Fruit fly (Drosophila melanogaster) whole organism, adult: ENCODE measurements around the gene Gel.
"Not testable (repeated sequence)": the region's sequence is repeated elsewhere in the genome, so short reads cannot be mapped to it uniquely, and the experiment has no call there.

Source experiments
- CG11617 ChIP-seq: fragments of 200-800 bp; sonication (Bioruptor generic); optimal IDR thresholded peaks from 2 replicates; lab custom pipeline; 2017; ENCODE audit warnings: mild to moderate bottlenecking, missing biosample characterization, missing genetic modification reagents, missing genetic modification characterization
- CG12768 ChIP-seq: fragments of 200-800 bp; sonication (Bioruptor generic); optimal IDR thresholded peaks from 2 replicates; lab custom pipeline; 2017; ENCODE audit warnings: missing biosample characterization, missing genetic modification characterization, mild to moderate bottlenecking, moderate library complexity, missing genetic modification reagents
- CG1620 ChIP-seq: fragments of 200-800 bp; sonication (Bioruptor generic); optimal IDR thresholded peaks from 2 replicates; lab custom pipeline; 2016; ENCODE audit warnings: missing biosample characterization, missing genetic modification characterization
- CG33017 ChIP-seq: fragments of 200-800 bp; sonication (Bioruptor generic); optimal IDR thresholded peaks from 2 replicates; lab custom pipeline; 2018; ENCODE audit warnings: missing biosample characterization, mild to moderate bottlenecking, missing genetic modification characterization, moderate library complexity
- CG5204 ChIP-seq: fragments of 200-800 bp; sonication (Bioruptor generic); optimal IDR thresholded peaks from 2 replicates; lab custom pipeline; 2016; ENCODE audit warnings: missing biosample characterization, missing genetic modification characterization
- CG7045 ChIP-seq: fragments of 200-800 bp; sonication (Bioruptor generic); optimal IDR thresholded peaks from 2 replicates; lab custom pipeline; 2017; ENCODE audit warnings: missing biosample characterization, mild to moderate bottlenecking, missing genetic modification characterization
- CG7101 ChIP-seq: fragments of 200-800 bp; sonication (Bioruptor generic); optimal IDR thresholded peaks from 2 replicates; lab custom pipeline; 2018; ENCODE audit warnings: missing biosample characterization, mild to moderate bottlenecking, missing genetic modification characterization, moderate library complexity
- Clk ChIP-seq: fragments of 200-800 bp; sonication (Bioruptor generic); optimal IDR thresholded peaks from 2 replicates; lab custom pipeline; 2017; ENCODE audit warnings: missing biosample characterization, missing genetic modification characterization
- Crg-1 ChIP-seq: fragments of 200-800 bp; sonication (Bioruptor generic); optimal IDR thresholded peaks from 2 replicates; lab custom pipeline; 2016; ENCODE audit warnings: missing biosample characterization, missing genetic modification characterization
- Hr96 ChIP-seq: fragments of 200-800 bp; sonication (Bioruptor generic); optimal IDR thresholded peaks from 2 replicates; lab custom pipeline; 2016; ENCODE audit warnings: missing biosample characterization, missing genetic modification characterization
- Mnt ChIP-seq: fragments of 200-800 bp; sonication (Bioruptor generic); optimal IDR thresholded peaks from 2 replicates; lab custom pipeline; 2016; ENCODE audit warnings: missing biosample characterization, mild to moderate bottlenecking, missing genetic modification characterization
- bab1 ChIP-seq: fragments of 200-800 bp; sonication (Bioruptor generic); optimal IDR thresholded peaks from 3 replicates; lab custom pipeline; 2019; ENCODE audit warnings: missing biosample characterization, mild to moderate bottlenecking, missing genetic modification characterization, moderate library complexity
- cic ChIP-seq: fragments of 200-800 bp; sonication (Bioruptor generic); optimal IDR thresholded peaks from 2 replicates; lab custom pipeline; 2017; ENCODE audit warnings: missing biosample characterization, mild to moderate bottlenecking, missing genetic modification characterization, moderate library complexity
- cnc ChIP-seq, 2 experiments: fragments of >200 bp; optimal IDR thresholded peaks; 2 replicates each; lab custom pipeline; 2017
- kay ChIP-seq: fragments of 200-800 bp; sonication (Bioruptor generic); peaks from one replicate; lab custom pipeline; 2016; ENCODE audit warnings: missing biosample characterization, missing genetic modification characterization, borderline replicate concordance
- ovo ChIP-seq: fragments of 200-800 bp; sonication (Bioruptor generic); optimal IDR thresholded peaks from 2 replicates; lab custom pipeline; 2016; ENCODE audit warnings: missing biosample characterization, missing genetic modification characterization
- pad ChIP-seq: fragments of 200-800 bp; sonication (Bioruptor generic); optimal IDR thresholded peaks from 3 replicates; lab custom pipeline; 2017; ENCODE audit warnings: missing biosample characterization, missing genetic modification characterization, mild to moderate bottlenecking, moderate library complexity, missing genetic modification reagents
- tj ChIP-seq: fragments of 200-800 bp; sonication (Bioruptor generic); optimal IDR thresholded peaks from 3 replicates; lab custom pipeline; 2017; ENCODE audit warnings: missing biosample characterization, mild to moderate bottlenecking, missing genetic modification characterization, moderate library complexity
- toe ChIP-seq: fragments of 200-800 bp; sonication (Bioruptor generic); optimal IDR thresholded peaks from 2 replicates; lab custom pipeline; 2016; ENCODE audit warnings: missing biosample characterization, missing genetic modification characterization

Gel gene

dm6 chr3R:4234991-4235553, at the start of gene Gel:
Gene Gel (plus strand): TSS chr3R:4235217.
- TF ChIP-seq Clk (GFP tag; lab: Kevin White, UChicago) (no peak), Mnt (GFP tag; lab: Kevin White, UChicago) (peak; percentile 15), bab1 (GFP tag; lab: Kevin White, UChicago) (no peak), cic (GFP tag; lab: Kevin White, UChicago) (peak; percentile 53), kay (GFP tag; lab: Kevin White, UChicago) (no peak), pad (GFP tag; lab: Kevin White, UChicago) (no peak), toe (GFP tag; lab: Kevin White, UChicago) (no peak)

dm6 chr3R:4186820-4187540, 48.0 kb upstream of the Gel start:
- no peak for TF ChIP-seq Hr96 (GFP tag; lab: Kevin White, UChicago)
- peak; percentile 91 for TF ChIP-seq tj (GFP tag; lab: Kevin White, UChicago)
- TF ChIP-seq toe (GFP tag; lab: Kevin White, UChicago): no peak
- TF ChIP-seq kay (GFP tag; lab: Kevin White, UChicago): peak; percentile 72

- no peak for TF ChIP-seq CG12768
- TF ChIP-seq CG11617 (GFP tag; lab: Kevin White, UChicago): no peak
- no peak for TF ChIP-seq tj (GFP tag; lab: Kevin White, UChicago)
- no peak for TF ChIP-seq Mnt (GFP tag; lab: Kevin White, UChicago)
- TF ChIP-seq toe (GFP tag; lab: Kevin White, UChicago): no peak
- TF ChIP-seq Crg-1 (GFP tag; lab: Kevin White, UChicago): no peak
- no peak for TF ChIP-seq bab1 (GFP tag; lab: Kevin White, UChicago)
- TF ChIP-seq kay (GFP tag; lab: Kevin White, UChicago): no peak
- no peak for TF ChIP-seq Hr96 (GFP tag; lab: Kevin White, UChicago)
- no peak for TF ChIP-seq CG1620
- TF ChIP-seq ovo (GFP tag; lab: Kevin White, UChicago): no peak
- TF ChIP-seq cnc (optimal IDR thresholded peaks at IDR 0.05; lab: Kevin White, UChicago): no peak
- no peak for TF ChIP-seq CG7045 (GFP tag; lab: Kevin White, UChicago)
- no peak for TF ChIP-seq cic (GFP tag; lab: Kevin White, UChicago)
- no peak for TF ChIP-seq CG7101 (tag; lab: Kevin White, UChicago)
- TF ChIP-seq CG33017 (tag; lab: Kevin White, UChicago): no peak
- no peak for TF ChIP-seq Clk (GFP tag; lab: Kevin White, UChicago)
- no peak for TF ChIP-seq pad (GFP tag; lab: Kevin White, UChicago)
Measured at dm6 chr3R:4190160-4190559, 44.9 kb upstream of the Gel start, which contains the start of gene Dsk. Gene Dsk (minus strand): TSS chr3R:4190260.

- TF ChIP-seq CG12768 (peak; percentile 8), Hr96 (GFP tag; lab: Kevin White, UChicago) (no peak), bab1 (GFP tag; lab: Kevin White, UChicago) (peak; percentile 66), cic (GFP tag; lab: Kevin White, UChicago) (peak; percentile 2), tj (GFP tag; lab: Kevin White, UChicago) (peak; percentile 20), Mnt (GFP tag; lab: Kevin White, UChicago) (peak; percentile 46), Clk (GFP tag; lab: Kevin White, UChicago) (no peak), kay (GFP tag; lab: Kevin White, UChicago) (no peak), CG7101 (tag; lab: Kevin White, UChicago) (peak; percentile 21)
Measured at dm6 chr3R:4197055-4197454, 38.0 kb upstream of the Gel start, which contains the start of gene beta-Man. Gene beta-Man (plus strand): TSS chr3R:4197206.

dm6 chr3R:4211483-4211882, 23.5 kb upstream of the Gel start, which contains the start of gene aux:
Gene aux (plus strand): TSS chr3R:4211783.
- TF ChIP-seq kay, Hr96, tj (GFP tag; lab: Kevin White, UChicago): not testable (repeated sequence)

- TF ChIP-seq tj (GFP tag; lab: Kevin White, UChicago): peak; percentile 3
- no peak for TF ChIP-seq Clk (GFP tag; lab: Kevin White, UChicago)
- no peak for TF ChIP-seq CG1620
- peak; percentile 53 for TF ChIP-seq CG12768
- no peak for TF ChIP-seq CG11617 (GFP tag; lab: Kevin White, UChicago)
- TF ChIP-seq kay (GFP tag; lab: Kevin White, UChicago): no peak
- no peak for TF ChIP-seq Crg-1 (GFP tag; lab: Kevin White, UChicago)
- peak; percentile 61 for TF ChIP-seq CG5204 (GFP tag; lab: Kevin White, UChicago)
- TF ChIP-seq Mnt (GFP tag; lab: Kevin White, UChicago): no peak
- TF ChIP-seq CG33017 (tag; lab: Kevin White, UChicago): peak; percentile 12
- no peak for TF ChIP-seq ovo (GFP tag; lab: Kevin White, UChicago)
- TF ChIP-seq Hr96 (GFP tag; lab: Kevin White, UChicago): peak; percentile 25
- no peak for TF ChIP-seq pad (GFP tag; lab: Kevin White, UChicago)
- peak; percentile 23 for TF ChIP-seq toe (GFP tag; lab: Kevin White, UChicago)
- peak; percentile 17 for TF ChIP-seq CG7101 (tag; lab: Kevin White, UChicago)
- peak; percentile 39 for TF ChIP-seq CG7045 (GFP tag; lab: Kevin White, UChicago)
Measured at dm6 chr3R:4214038-4214437, 21.0 kb upstream of the Gel start.
